Fruit fly (Drosophila melanogaster) S2 (cell line): ENCODE results near the gene CG3386.

Experiments
- CG8478 ChIP-seq: fragments of >200 bp; optimal IDR thresholded peaks from 2 replicates; lab custom pipeline; 2018
- CTCF ChIP-seq, 2 experiments: fragments of >200 bp; optimal IDR thresholded peaks; 2 replicates each; lab custom pipeline; 2018

- TF ChIP-seq CG8478 (no peak), CTCF (optimal IDR thresholded peaks at IDR 0.05; lab: Kevin White, UChicago) (no peak)
These were observed 36.7 kb downstream of the CG3386 start for dm6 chr3L:645426-646036.
